Worm (Caenorhabditis elegans) whole organism, L3 larva: ENCODE results near the gene C28D4.8.

Source experiments
- ZK546.5 ChIP-seq: sonication (generic microtip); optimal IDR thresholded peaks from 2 replicates; lab custom pipeline; 2017; ENCODE audit warnings: missing biosample characterization, missing genetic modification characterization
- daf-12 ChIP-seq: fragments of 150-350 bp; optimal IDR thresholded peaks from 2 replicates; lab custom pipeline; 2014; ENCODE audit warnings: missing biosample characterization, missing genetic modification reagents, missing genetic modification characterization
- fkh-2 ChIP-seq: fragments of 150-350 bp; optimal IDR thresholded peaks from 2 replicates; lab custom pipeline; 2014; ENCODE audit warnings: missing biosample characterization, missing genetic modification reagents, missing genetic modification characterization
- fos-1 ChIP-seq: fragments of 150-350 bp; optimal IDR thresholded peaks from 2 replicates; lab custom pipeline; 2014; ENCODE audit warnings: missing biosample characterization, missing genetic modification characterization
- jun-1 ChIP-seq: fragments of 150-350 bp; optimal IDR thresholded peaks from 2 replicates; lab custom pipeline; 2014; ENCODE audit warnings: missing biosample characterization, missing genetic modification reagents, missing genetic modification characterization
- mdl-1 ChIP-seq: fragments of 150-350 bp; optimal IDR thresholded peaks from 2 replicates; lab custom pipeline; 2014; ENCODE audit warnings: missing biosample characterization, missing genetic modification characterization
- nhr-23 ChIP-seq: fragments of 150-350 bp; optimal IDR thresholded peaks from 2 replicates; lab custom pipeline; 2014; ENCODE audit warnings: missing biosample characterization, missing genetic modification reagents, missing genetic modification characterization
- nhr-28 ChIP-seq: fragments of 150-350 bp; optimal IDR thresholded peaks from 2 replicates; lab custom pipeline; 2014; ENCODE audit warnings: missing biosample characterization, missing genetic modification characterization
- pha-4 ChIP-seq: fragments of 150-350 bp; optimal IDR thresholded peaks from 2 replicates; lab custom pipeline; 2014; ENCODE audit warnings: missing biosample characterization, missing genetic modification reagents, missing genetic modification characterization
- skn-1 ChIP-seq: fragments of 150-350 bp; optimal IDR thresholded peaks from 2 replicates; lab custom pipeline; 2014; ENCODE audit warnings: missing biosample characterization, missing genetic modification characterization

ce11 chrIV:9755713-9756112 is 7.5 kb upstream of the C28D4.8 start:
- TF ChIP-seq nhr-28 (no peak), fos-1 (tag; lab: Kevin White, UChicago) (no peak), fkh-2 (no peak), daf-12 (tag; lab: Kevin White, UChicago) (no peak), ZK546.5 (tag; lab: Kevin White, UChicago) (no peak), pha-4 (tag; lab: Kevin White, UChicago) (no peak), nhr-23 (tag; lab: Kevin White, UChicago) (no peak), skn-1 (tag; lab: Kevin White, UChicago) (no peak), mdl-1 (tag; lab: Kevin White, UChicago) (no peak), jun-1 (no peak)
